Worm (Caenorhabditis elegans) whole organism, early embryonic: ENCODE data around the gene C17A2.4.

Experiments
- B0310.2 ChIP-seq: sonication (generic microtip); optimal IDR thresholded peaks from 2 replicates; lab custom pipeline; 2016; ENCODE audit warnings: mild to moderate bottlenecking, missing genetic modification characterization, missing compliant biosample characterization
- F13C5.2 ChIP-seq: sonication (generic microtip); optimal IDR thresholded peaks from 2 replicates; lab custom pipeline; 2017; ENCODE audit warnings: mild to moderate bottlenecking, missing genetic modification characterization, inconsistent platforms, missing compliant biosample characterization
- aly-1 ChIP-seq: sonication (generic microtip); optimal IDR thresholded peaks from 2 replicates; lab custom pipeline; 2016; ENCODE audit warnings: missing genetic modification characterization, missing compliant biosample characterization
- ama-1 ChIP-seq: fragments of 150-350 bp; optimal IDR thresholded peaks from 2 replicates; lab custom pipeline; 2014
- ceh-13 ChIP-seq: fragments of 200-800 bp; sonication (Bioruptor generic); optimal IDR thresholded peaks from 2 replicates; lab custom pipeline; 2018; ENCODE audit warnings: mild to moderate bottlenecking, missing genetic modification characterization, missing compliant biosample characterization
- ets-7 ChIP-seq: sonication (generic microtip); optimal IDR thresholded peaks from 2 replicates; lab custom pipeline; 2016; ENCODE audit warnings: missing genotype, missing genetic modification characterization, missing compliant biosample characterization
- flt-1 ChIP-seq: fragments of 200-800 bp; sonication (Bioruptor generic); IDR thresholded peaks from 2 replicates; pipeline ENCODE4 v1.3.6; 2022; ENCODE audit warnings: missing genetic modification characterization, missing compliant biosample characterization
- hmbx-1 ChIP-seq: sonication (generic microtip); optimal IDR thresholded peaks from 2 replicates; lab custom pipeline; 2016; ENCODE audit warnings: mild to moderate bottlenecking, missing genetic modification characterization, missing compliant biosample characterization
- hmg-4 ChIP-seq: fragments of 200-800 bp; sonication (Bioruptor generic); optimal IDR thresholded peaks from 2 replicates; lab custom pipeline; 2018; ENCODE audit warnings: mild to moderate bottlenecking, missing genetic modification characterization, missing compliant biosample characterization
- hnd-1 ChIP-seq: sonication (generic microtip); optimal IDR thresholded peaks from 2 replicates; lab custom pipeline; 2016; ENCODE audit warnings: missing genetic modification characterization, missing compliant biosample characterization
- scrt-1 ChIP-seq: fragments of 200-800 bp; sonication (Bioruptor generic); IDR thresholded peaks from 2 replicates; pipeline ENCODE4 v1.3.6; 2022; ENCODE audit warnings: missing genetic modification characterization, missing compliant biosample characterization
- sea-1 ChIP-seq: fragments of 200-800 bp; sonication (Bioruptor generic); conservative IDR thresholded peaks from 2 replicates; pipeline ENCODE4 v1.3.6; 2022; ENCODE audit warnings: missing genetic modification characterization, missing compliant biosample characterization
- tbx-37 ChIP-seq: fragments of 200-800 bp; sonication (Bioruptor generic); conservative IDR thresholded peaks from 2 replicates; pipeline ENCODE4 v1.3.6; 2022; ENCODE audit warnings: missing genetic modification reagents, missing genetic modification characterization, missing compliant biosample characterization
- tra-4 ChIP-seq: sonication (generic microtip); optimal IDR thresholded peaks from 2 replicates; lab custom pipeline; 2017; ENCODE audit warnings: missing genetic modification characterization, missing compliant biosample characterization

DNA sequence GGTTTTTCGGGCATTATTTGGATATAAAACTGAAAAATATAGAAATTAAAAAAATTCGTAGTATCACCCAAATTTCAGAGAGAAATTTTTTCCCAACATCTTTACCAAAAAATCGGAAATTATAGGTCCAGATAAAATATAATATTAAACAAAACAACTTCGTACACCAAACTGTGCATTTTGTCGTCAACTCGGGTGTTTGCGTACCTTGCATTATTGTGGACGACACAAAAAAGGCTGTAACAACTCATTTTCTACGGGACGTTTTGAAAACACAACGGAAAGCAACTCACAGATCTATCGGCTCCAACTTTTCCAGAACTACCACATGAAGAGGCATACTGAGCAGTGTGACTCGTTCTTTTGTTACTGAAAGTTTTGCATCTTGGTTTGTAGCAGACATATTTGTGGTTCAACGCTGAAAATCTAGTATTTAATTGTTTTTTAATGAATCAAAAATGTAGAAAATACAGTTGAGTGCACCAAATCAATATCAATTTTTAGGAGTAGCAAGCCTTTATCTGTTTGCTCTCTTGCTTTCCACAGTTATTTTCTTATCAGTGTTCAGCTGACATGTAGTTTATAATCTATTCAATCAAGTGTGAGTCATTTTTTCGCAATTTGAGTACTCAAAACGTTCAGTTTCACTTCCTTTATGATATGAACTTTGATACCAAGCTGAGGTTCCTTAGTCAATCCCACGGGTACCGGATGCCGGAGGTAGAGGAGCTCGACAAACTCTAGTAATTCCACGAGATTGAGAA lies 24.0 kb upstream of the C17A2.4 start:
- TF ChIP-seq sea-1 (GFP tag; lab: Robert Waterston, UW): no peak
- no peak for TF ChIP-seq ama-1
- TF ChIP-seq ets-7 (tag; lab: Kevin White, UChicago): no peak
- TF ChIP-seq tra-4: no peak
- no peak for TF ChIP-seq tbx-37 (GFP tag; lab: Robert Waterston, UW)
- no peak for TF ChIP-seq flt-1 (GFP tag; lab: Robert Waterston, UW)
- TF ChIP-seq hnd-1 (tag; lab: Kevin White, UChicago): no peak
- no peak for TF ChIP-seq hmbx-1 (tag; lab: Kevin White, UChicago)
- TF ChIP-seq F13C5.2 (tag; lab: Kevin White, UChicago): no peak
- no peak for TF ChIP-seq aly-1 (tag; lab: Kevin White, UChicago)
- no peak for TF ChIP-seq hmg-4 (GFP tag; lab: Kevin White, UChicago)
- no peak for TF ChIP-seq B0310.2 (tag; lab: Kevin White, UChicago)
- TF ChIP-seq scrt-1 (GFP tag; lab: Robert Waterston, UW): no peak
- TF ChIP-seq ceh-13 (GFP tag; lab: Kevin White, UChicago): no peak
